Fruit fly (Drosophila melanogaster): ENCODE data around the gene CG44303.

The CG44303 gene

dm6 chrX:6678635-6679501, 8.4 kb downstream of the CG44303 start, which contains the start of gene ND-ASHI (continued):
- peak; percentile 97 for TF ChIP-seq esn (GFP tag; optimal IDR thresholded peaks at IDR 0.05)
- TF ChIP-seq dsx (GFP tag; optimal IDR thresholded peaks at IDR 0.05; ENCODE audit: poor library complexity, severe bottlenecking), result peak; percentile 94
- TF ChIP-seq Hr39 (GFP tag; optimal IDR thresholded peaks at IDR 0.05), result peak; percentile 96
- peak; percentile 95 for TF ChIP-seq Hr4 (GFP tag; optimal IDR thresholded peaks at IDR 0.05)
- peak; percentile 85 for TF ChIP-seq Blimp-1 (GFP tag; optimal IDR thresholded peaks at IDR 0.05)
- TF ChIP-seq net (GFP tag; optimal IDR thresholded peaks at IDR 0.05), result peak; percentile 96
- TF ChIP-seq CG8119 (GFP tag; IDR thresholded peaks at IDR 0.05), result peak; percentile 97
- peak; percentile 97 for TF ChIP-seq Gug (GFP tag; IDR thresholded peaks at IDR 0.05)
- peak; percentile 98 for TF ChIP-seq CG1621 (tag; optimal IDR thresholded peaks at IDR 0.05)
- peak; percentile 97 for TF ChIP-seq topi (GFP tag; optimal IDR thresholded peaks at IDR 0.05)
- peak; percentile 95 for TF ChIP-seq CG11294 (GFP tag; IDR thresholded peaks at IDR 0.05)
- TF ChIP-seq Sox14 (GFP tag; optimal IDR thresholded peaks at IDR 0.05), result peak; percentile 97

dm6 chrX:6677826-6678489, 9.3 kb downstream of the CG44303 start, which contains the start of gene Fum1:
TSS of gene Fum1 (plus strand) at chrX:6678424.
- peak; percentile 5 for TF ChIP-seq CG31627 (GFP tag; optimal IDR thresholded peaks at IDR 0.05)
- no peak for TF ChIP-seq Met (GFP tag; optimal IDR thresholded peaks at IDR 0.05)
- TF ChIP-seq vri (GFP tag; optimal IDR thresholded peaks at IDR 0.05), result peak; percentile 22
- no peak for TF ChIP-seq fd85E (GFP tag; optimal IDR thresholded peaks at IDR 0.05)
- TF ChIP-seq Eip93F (GFP tag; optimal IDR thresholded peaks at IDR 0.05), result no peak
- no peak for TF ChIP-seq CG6854 (GFP tag; optimal IDR thresholded peaks at IDR 0.05)
- TF ChIP-seq CG15336 (GFP tag; IDR thresholded peaks at IDR 0.05), result no peak
- TF ChIP-seq Sox14 (GFP tag; optimal IDR thresholded peaks at IDR 0.05), result peak; percentile 14
- TF ChIP-seq Ets21C (GFP tag; optimal IDR thresholded peaks at IDR 0.05), result no peak
- no peak for TF ChIP-seq CG9139 (GFP tag; optimal IDR thresholded peaks at IDR 0.05)
- TF ChIP-seq CG10669 (GFP tag; optimal IDR thresholded peaks at IDR 0.05), result no peak
- TF ChIP-seq achi (GFP tag; optimal IDR thresholded peaks at IDR 0.05), result no peak
- TF ChIP-seq CG32006 (GFP tag; optimal IDR thresholded peaks at IDR 0.05), result no peak
- TF ChIP-seq CG1621 (tag; optimal IDR thresholded peaks at IDR 0.05), result no peak
- TF ChIP-seq CG34406 (GFP tag; optimal IDR thresholded peaks at IDR 0.05), result no peak
- TF ChIP-seq salr (GFP tag; optimal IDR thresholded peaks at IDR 0.05), result no peak
- no peak for TF ChIP-seq eg (GFP tag; IDR thresholded peaks at IDR 0.05)
- no peak for TF ChIP-seq CG16779 (tag; optimal IDR thresholded peaks at IDR 0.05)
- no peak for TF ChIP-seq dac (GFP tag; optimal IDR thresholded peaks at IDR 0.05)
- TF ChIP-seq svp (GFP tag), result no peak
- TF ChIP-seq fkh (GFP tag; optimal IDR thresholded peaks at IDR 0.05), result peak; percentile 28
- TF ChIP-seq CG11294 (GFP tag; IDR thresholded peaks at IDR 0.05), result no peak
- no peak for TF ChIP-seq Smox (GFP tag; optimal IDR thresholded peaks at IDR 0.05)
- TF ChIP-seq CG6276 (GFP tag; optimal IDR thresholded peaks at IDR 0.05), result no peak
- TF ChIP-seq cyc (GFP tag; optimal IDR thresholded peaks at IDR 0.05), result no peak
- no peak for TF ChIP-seq Hr38 (GFP tag; optimal IDR thresholded peaks at IDR 0.05)
- TF ChIP-seq lz (GFP tag; optimal IDR thresholded peaks at IDR 0.05), result peak; percentile 18
- no peak for TF ChIP-seq Sox15 (GFP tag; optimal IDR thresholded peaks at IDR 0.05)
- TF ChIP-seq CG8632 (GFP tag; optimal IDR thresholded peaks at IDR 0.05), result no peak
- no peak for TF ChIP-seq spab (GFP tag; optimal IDR thresholded peaks at IDR 0.05)
- no peak for TF ChIP-seq Hr39 (GFP tag; optimal IDR thresholded peaks at IDR 0.05)
- TF ChIP-seq acj6 (GFP tag; optimal IDR thresholded peaks at IDR 0.05), result peak; percentile 12
- TF ChIP-seq Lpt (GFP tag; optimal IDR thresholded peaks at IDR 0.05), result no peak
- TF ChIP-seq topi (GFP tag; optimal IDR thresholded peaks at IDR 0.05), result peak; percentile 23
- TF ChIP-seq CG6163 (GFP tag; IDR thresholded peaks at IDR 0.05), result no peak
- no peak for TF ChIP-seq CG10631 (GFP tag; optimal IDR thresholded peaks at IDR 0.05)
- no peak for TF ChIP-seq Hr4 (GFP tag; optimal IDR thresholded peaks at IDR 0.05)
- peak; percentile 6 for TF ChIP-seq CG3032 (tag; optimal IDR thresholded peaks at IDR 0.05)
- TF ChIP-seq fd59A (GFP tag; optimal IDR thresholded peaks at IDR 0.05), result no peak
- TF ChIP-seq pdm3 (GFP tag; optimal IDR thresholded peaks at IDR 0.05), result no peak
- no peak for TF ChIP-seq CG7368 (GFP tag; optimal IDR thresholded peaks at IDR 0.05)

Measured in whole organism, prepupa.